Worm (Caenorhabditis elegans): ENCODE results near the gene mpz-5.

Gene mpz-5

DNA sequence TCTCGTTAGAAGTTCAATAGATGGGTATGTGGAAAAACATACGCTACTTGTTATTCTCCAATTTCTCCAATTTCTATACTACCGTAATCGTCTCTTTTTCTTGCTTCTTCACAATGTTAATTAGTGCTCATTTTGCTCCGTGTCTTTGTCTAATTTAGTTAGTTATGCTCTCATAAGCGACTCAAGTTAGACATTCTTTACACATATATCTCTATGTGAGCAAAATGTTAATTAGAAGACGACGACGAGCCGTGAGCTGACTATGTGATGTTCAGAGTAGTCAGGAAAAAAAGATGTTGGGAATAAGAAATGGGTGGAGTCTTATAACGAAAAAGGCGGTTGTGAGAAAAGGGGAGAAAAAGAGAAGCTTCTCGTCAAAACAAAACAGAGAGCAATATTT lies 26.1 kb downstream of the mpz-5 start:
- TF ChIP-seq jun-1 (tag; optimal IDR thresholded peaks at IDR 0.05) (no peak), pqm-1 (tag; optimal IDR thresholded peaks at IDR 0.05) (no peak), snpc-4 (tag; optimal IDR thresholded peaks at IDR 0.05) (no peak), ztf-4 (tag; optimal IDR thresholded peaks at IDR 0.05) (no peak), ceh-28 (tag; optimal IDR thresholded peaks at IDR 0.05) (no peak), ZK546.5 (tag; optimal IDR thresholded peaks at IDR 0.05) (no peak), fkh-2 (tag; optimal IDR thresholded peaks at IDR 0.05) (no peak), skn-1 (tag; optimal IDR thresholded peaks at IDR 0.05) (no peak), sea-2 (GFP tag; optimal IDR thresholded peaks at IDR 0.05) (no peak), nhr-23 (tag; optimal IDR thresholded peaks at IDR 0.05) (no peak), ztf-11 (tag; optimal IDR thresholded peaks at IDR 0.05) (no peak)

- TF ChIP-seq fkh-10 (GFP tag; optimal IDR thresholded peaks at IDR 0.05) (no peak), mdl-1 (tag; optimal IDR thresholded peaks at IDR 0.05) (no peak), egl-5 (tag; optimal IDR thresholded peaks at IDR 0.05) (no peak), ceh-28 (tag; optimal IDR thresholded peaks at IDR 0.05) (no peak), ceh-16 (tag; optimal IDR thresholded peaks at IDR 0.05) (no peak), tbx-2 (tag; optimal IDR thresholded peaks at IDR 0.05) (no peak), nhr-237 (tag; optimal IDR thresholded peaks at IDR 0.05) (no peak), hmg-11 (tag; optimal IDR thresholded peaks at IDR 0.05) (no peak), skn-1 (tag; optimal IDR thresholded peaks at IDR 0.05) (no peak), eor-1 (tag; optimal IDR thresholded peaks at IDR 0.05) (no peak), nhr-11 (tag; optimal IDR thresholded peaks at IDR 0.05) (no peak)
These were observed 26.7 kb downstream of the mpz-5 start for ce11 chrIV:10346948-10347347.

- TF ChIP-seq pqm-1 (tag; optimal IDR thresholded peaks at IDR 0.05) (no peak), hmg-11 (tag; optimal IDR thresholded peaks at IDR 0.05) (peak; percentile 50), nhr-67 (tag; optimal IDR thresholded peaks at IDR 0.05) (no peak), ceh-16 (tag; optimal IDR thresholded peaks at IDR 0.05) (no peak), pha-4 (tag; optimal IDR thresholded peaks at IDR 0.05) (peak; percentile 78), eor-1 (tag; optimal IDR thresholded peaks at IDR 0.05) (no peak), unc-39 (tag; optimal IDR thresholded peaks at IDR 0.05) (no peak), egl-27 (tag; optimal IDR thresholded peaks at IDR 0.05) (no peak), nhr-28 (tag; optimal IDR thresholded peaks at IDR 0.05) (no peak), mdl-1 (tag; optimal IDR thresholded peaks at IDR 0.05) (no peak), nhr-237 (tag; optimal IDR thresholded peaks at IDR 0.05) (no peak), ceh-9 (tag; optimal IDR thresholded peaks at IDR 0.05) (no peak), mml-1 (tag; optimal IDR thresholded peaks at IDR 0.05) (no peak), nhr-25 (tag; optimal IDR thresholded peaks at IDR 0.05) (no peak), aly-2 (tag; optimal IDR thresholded peaks at IDR 0.05) (no peak), lin-39 (tag; optimal IDR thresholded peaks at IDR 0.05) (peak; percentile 41), elt-3 (tag; optimal IDR thresholded peaks at IDR 0.05) (no peak), skn-1 (tag; optimal IDR thresholded peaks at IDR 0.05) (no peak), ZK546.5 (tag; optimal IDR thresholded peaks at IDR 0.05) (no peak), ztf-11 (tag; optimal IDR thresholded peaks at IDR 0.05) (no peak), nhr-23 (tag; optimal IDR thresholded peaks at IDR 0.05) (peak; percentile 27), fos-1 (tag; optimal IDR thresholded peaks at IDR 0.05) (no peak), nhr-11 (tag; optimal IDR thresholded peaks at IDR 0.05) (no peak), nhr-76 (tag; optimal IDR thresholded peaks at IDR 0.05) (no peak), fkh-10 (GFP tag; optimal IDR thresholded peaks at IDR 0.05) (no peak), elt-2 (tag; optimal IDR thresholded peaks at IDR 0.05) (peak; percentile 4), snpc-4 (tag; optimal IDR thresholded peaks at IDR 0.05) (peak; percentile 25), egl-5 (tag; optimal IDR thresholded peaks at IDR 0.05) (peak; percentile 33), daf-12 (tag; optimal IDR thresholded peaks at IDR 0.05) (no peak), nfya-1 (tag; optimal IDR thresholded peaks at IDR 0.05; ENCODE audit: insufficient read depth) (peak; percentile 75), lsy-12 (tag; optimal IDR thresholded peaks at IDR 0.05) (no peak), lin-15B (tag; optimal IDR thresholded peaks at IDR 0.05) (peak; percentile 25), jun-1 (tag; optimal IDR thresholded peaks at IDR 0.05) (peak; percentile 1), unc-62 (GFP tag; optimal IDR thresholded peaks at IDR 0.05) (no peak), nhr-43 (tag; optimal IDR thresholded peaks at IDR 0.05; ENCODE audit: poor library complexity, severe bottlenecking) (no peak), ceh-82 (tag; optimal IDR thresholded peaks at IDR 0.05) (no peak), sea-2 (GFP tag; optimal IDR thresholded peaks at IDR 0.05) (no peak), ceh-28 (tag; optimal IDR thresholded peaks at IDR 0.05) (peak; percentile 1), nhr-12 (tag; optimal IDR thresholded peaks at IDR 0.05) (no peak), elt-1 (tag; optimal IDR thresholded peaks at IDR 0.05) (no peak), ztf-4 (tag; optimal IDR thresholded peaks at IDR 0.05) (no peak), zag-1 (tag; optimal IDR thresholded peaks at IDR 0.05) (no peak), tbx-2 (tag; optimal IDR thresholded peaks at IDR 0.05) (no peak), fkh-2 (tag; optimal IDR thresholded peaks at IDR 0.05) (no peak), ama-1 (optimal IDR thresholded peaks at IDR 0.05) (no peak), R02D3.7 (tag; optimal IDR thresholded peaks at IDR 0.05) (no peak), nhr-77 (tag; optimal IDR thresholded peaks at IDR 0.05) (no peak)
These were observed 27.6 kb downstream of the mpz-5 start for ce11 chrIV:10345990-10346389.
